Worm (Caenorhabditis elegans): ENCODE measurements around the gene K10G9.2.

ce11 chrIII:10293946-10294345 lies 8.2 kb downstream of the K10G9.2 start:
- no peak for TF ChIP-seq ref-1 (GFP tag; conservative IDR thresholded peaks at IDR 0.05)
- no peak for TF ChIP-seq med-1 (GFP tag; optimal IDR thresholded peaks at IDR 0.05; ENCODE audit: insufficient read depth)
- TF ChIP-seq flt-1 (GFP tag; IDR thresholded peaks at IDR 0.05): no peak
